Worm (Caenorhabditis elegans) whole organism, L1 larva: ENCODE results near the gene wrm-1.
A peak's percentile ranks its signal among the peaks of the same experiment; 100 is the strongest.

Experiments used
- dpl-1 ChIP-seq, 3 experiments: fragments of 150-350 bp in 2 of 3; sonication (generic microtip) in 1 of 3; optimal IDR thresholded peaks; 2 replicates each; lab custom pipeline; 2014 to 2017; ENCODE audit warnings: missing biosample characterization in 3 of 3, missing genetic modification characterization in 3 of 3, missing genetic modification reagents in 3 of 3
- efl-3 ChIP-seq: fragments of 200-800 bp; sonication (Bioruptor generic); optimal IDR thresholded peaks from 2 replicates; lab custom pipeline; 2018; ENCODE audit warnings: mild to moderate bottlenecking, missing genetic modification characterization, missing compliant biosample characterization
- elt-2 ChIP-seq: sonication (generic microtip); optimal IDR thresholded peaks from 2 replicates; lab custom pipeline; 2016; ENCODE audit warnings: missing genetic modification characterization, mild to moderate bottlenecking, inconsistent platforms, missing compliant biosample characterization, missing genetic modification reagents
- fkh-10 ChIP-seq: sonication (generic microtip); optimal IDR thresholded peaks from 2 replicates; lab custom pipeline; 2017; ENCODE audit warnings: missing biosample characterization, missing genetic modification reagents, missing genetic modification characterization
- lsy-2 ChIP-seq, 2 experiments: fragments of 150-350 bp; optimal IDR thresholded peaks; 2 replicates each; lab custom pipeline; 2014; ENCODE audit warnings: missing biosample characterization in 2 of 2, missing genetic modification characterization in 2 of 2
- nhr-28 ChIP-seq: fragments of 150-350 bp; optimal IDR thresholded peaks from 2 replicates; lab custom pipeline; 2014; ENCODE audit warnings: missing biosample characterization, missing genetic modification characterization
- pqm-1 ChIP-seq: sonication (generic microtip); optimal IDR thresholded peaks from 3 replicates; lab custom pipeline; 2017; ENCODE audit warnings: missing biosample characterization, missing genetic modification characterization
- sox-4 ChIP-seq: sonication (generic microtip); optimal IDR thresholded peaks from 2 replicates; lab custom pipeline; 2016; ENCODE audit warnings: missing genetic modification characterization, missing compliant biosample characterization
- tbx-2 ChIP-seq: sonication (generic microtip); optimal IDR thresholded peaks from 2 replicates; lab custom pipeline; 2016; ENCODE audit warnings: missing genetic modification characterization, missing compliant biosample characterization
- ztf-11 ChIP-seq, 2 experiments: sonication (generic microtip); optimal IDR thresholded peaks; 2 replicates each; lab custom pipeline; 2016 to 2017; ENCODE audit warnings: missing genetic modification characterization in 2 of 2, missing biosample characterization in 1 of 2, missing compliant biosample characterization in 1 of 2

DNA sequence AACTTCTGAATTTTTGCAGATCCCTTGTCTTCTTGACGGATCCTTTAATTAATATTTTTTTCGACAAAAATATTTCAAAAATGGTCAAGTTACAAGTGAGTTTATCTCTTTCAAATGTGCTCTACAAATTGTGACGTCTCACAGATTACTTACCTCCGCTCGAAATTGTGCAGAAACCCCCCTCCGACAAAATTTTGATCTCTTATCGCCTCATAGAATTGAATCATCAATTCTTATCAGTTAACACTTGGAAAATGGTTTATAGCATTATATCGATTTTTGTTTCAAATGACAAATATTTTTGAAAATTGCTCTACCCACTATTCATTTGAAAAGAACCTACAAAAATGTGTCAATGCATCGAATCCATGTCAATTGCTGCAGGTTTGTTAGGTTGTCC is 12.3 kb downstream of the wrm-1 start, which contains the start of gene B0244.10:
- TF ChIP-seq ztf-11 (tag; optimal IDR thresholded peaks at IDR 0.05; lab: Kevin White, UChicago) (no peak), elt-2 (tag; lab: Kevin White, UChicago) (peak; percentile 74), efl-3 (GFP tag; lab: Kevin White, UChicago) (no peak), fkh-10 (GFP tag; lab: Kevin White, UChicago) (no peak), lsy-2 (tag; optimal IDR thresholded peaks at IDR 0.05; lab: Kevin White, UChicago) (no peak), sox-4 (tag; lab: Kevin White, UChicago) (no peak), nhr-28 (tag; lab: Kevin White, UChicago) (no peak), tbx-2 (no peak), pqm-1 (no peak), dpl-1 (GFP tag; optimal IDR thresholded peaks at IDR 0.05; lab: Kevin White, UChicago) (no peak)
